Worm (Caenorhabditis elegans): ENCODE results near the gene ssq-4.

The ssq-4 gene

ce11 chrIV:4988531-4988930 lies 27.7 kb upstream of the ssq-4 start, which contains the start of gene E03H12.7:
Gene E03H12.7, minus strand, starts transcription at chrIV:4988631.
- TF ChIP-seq flt-1 (GFP tag; IDR thresholded peaks at IDR 0.05) (no peak), tbx-11 (GFP tag; IDR thresholded peaks at IDR 0.05) (no peak), sea-1 (GFP tag; conservative IDR thresholded peaks at IDR 0.05) (no peak), hmbx-1 (tag; optimal IDR thresholded peaks at IDR 0.05) (no peak), hnd-1 (tag; optimal IDR thresholded peaks at IDR 0.05) (no peak), ceh-13 (GFP tag; optimal IDR thresholded peaks at IDR 0.05) (no peak), ceh-36 (tag; optimal IDR thresholded peaks at IDR 0.05) (no peak), tbx-37 (GFP tag; conservative IDR thresholded peaks at IDR 0.05) (no peak), pes-1 (GFP tag; IDR thresholded peaks at IDR 0.05) (no peak), tra-4 (tag; optimal IDR thresholded peaks at IDR 0.05) (no peak), hmg-4 (GFP tag; optimal IDR thresholded peaks at IDR 0.05) (no peak), scrt-1 (GFP tag; IDR thresholded peaks at IDR 0.05) (no peak), F13C5.2 (tag; optimal IDR thresholded peaks at IDR 0.05) (no peak), ets-7 (tag; optimal IDR thresholded peaks at IDR 0.05) (no peak), aly-1 (tag; optimal IDR thresholded peaks at IDR 0.05) (no peak), B0310.2 (tag; optimal IDR thresholded peaks at IDR 0.05) (no peak), ama-1 (optimal IDR thresholded peaks at IDR 0.05) (no peak)

- TF ChIP-seq hmg-4 (GFP tag; optimal IDR thresholded peaks at IDR 0.05) (no peak), tbx-11 (GFP tag; IDR thresholded peaks at IDR 0.05) (no peak), flt-1 (GFP tag; IDR thresholded peaks at IDR 0.05) (no peak), hmbx-1 (tag; optimal IDR thresholded peaks at IDR 0.05) (no peak), pes-1 (GFP tag; IDR thresholded peaks at IDR 0.05) (no peak), scrt-1 (GFP tag; IDR thresholded peaks at IDR 0.05) (no peak), tra-4 (tag; optimal IDR thresholded peaks at IDR 0.05) (no peak), sea-1 (GFP tag; conservative IDR thresholded peaks at IDR 0.05) (no peak), ceh-13 (GFP tag; optimal IDR thresholded peaks at IDR 0.05) (no peak), B0310.2 (tag; optimal IDR thresholded peaks at IDR 0.05) (no peak), ceh-36 (tag; optimal IDR thresholded peaks at IDR 0.05) (no peak), aly-1 (tag; optimal IDR thresholded peaks at IDR 0.05) (no peak)
Measured at ce11 chrIV:4992089-4992488, 24.2 kb upstream of the ssq-4 start, which contains the start of gene str-162. Gene str-162, plus strand, starts transcription at chrIV:4992389.

DNA sequence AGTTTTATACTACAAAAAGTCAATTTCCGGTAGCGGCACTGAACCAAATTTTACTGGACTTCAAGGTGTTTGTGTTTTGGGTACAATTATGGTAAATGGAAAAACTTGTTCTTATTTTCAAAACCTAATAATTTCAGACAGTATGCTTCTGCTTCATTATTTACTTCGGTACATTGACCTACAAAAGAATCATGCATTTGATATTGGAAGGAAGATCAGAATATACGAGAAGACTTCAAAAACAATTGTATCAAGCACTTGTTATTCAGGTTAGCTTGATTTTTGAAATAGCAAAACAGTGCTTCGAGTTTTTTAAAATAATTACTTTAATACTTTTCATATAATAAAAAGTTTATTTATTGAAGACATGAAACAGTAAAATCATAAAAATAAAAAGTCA lies 23.2 kb upstream of the ssq-4 start:
- TF ChIP-seq B0310.2 (tag; optimal IDR thresholded peaks at IDR 0.05) (no peak), ceh-13 (GFP tag; optimal IDR thresholded peaks at IDR 0.05) (no peak)

- TF ChIP-seq scrt-1 (GFP tag; IDR thresholded peaks at IDR 0.05) (no peak), B0310.2 (tag; optimal IDR thresholded peaks at IDR 0.05) (no peak), tbx-37 (GFP tag; conservative IDR thresholded peaks at IDR 0.05) (no peak), pes-1 (GFP tag; IDR thresholded peaks at IDR 0.05) (no peak), sea-1 (GFP tag; conservative IDR thresholded peaks at IDR 0.05) (no peak), tra-4 (tag; optimal IDR thresholded peaks at IDR 0.05) (no peak), ceh-13 (GFP tag; optimal IDR thresholded peaks at IDR 0.05) (no peak), F13C5.2 (tag; optimal IDR thresholded peaks at IDR 0.05) (no peak), flt-1 (GFP tag; IDR thresholded peaks at IDR 0.05) (no peak), aly-1 (tag; optimal IDR thresholded peaks at IDR 0.05) (no peak), hmbx-1 (tag; optimal IDR thresholded peaks at IDR 0.05) (no peak), ets-7 (tag; optimal IDR thresholded peaks at IDR 0.05) (no peak), ama-1 (optimal IDR thresholded peaks at IDR 0.05) (no peak), hmg-4 (GFP tag; optimal IDR thresholded peaks at IDR 0.05) (no peak), tbx-11 (GFP tag; IDR thresholded peaks at IDR 0.05) (no peak), ceh-36 (tag; optimal IDR thresholded peaks at IDR 0.05) (no peak), hnd-1 (tag; optimal IDR thresholded peaks at IDR 0.05) (no peak)
Measured at ce11 chrIV:4995842-4996241, 20.4 kb upstream of the ssq-4 start, which contains the start of gene ssq-2. Gene ssq-2, plus strand, starts transcription at chrIV:4996142.

DNA sequence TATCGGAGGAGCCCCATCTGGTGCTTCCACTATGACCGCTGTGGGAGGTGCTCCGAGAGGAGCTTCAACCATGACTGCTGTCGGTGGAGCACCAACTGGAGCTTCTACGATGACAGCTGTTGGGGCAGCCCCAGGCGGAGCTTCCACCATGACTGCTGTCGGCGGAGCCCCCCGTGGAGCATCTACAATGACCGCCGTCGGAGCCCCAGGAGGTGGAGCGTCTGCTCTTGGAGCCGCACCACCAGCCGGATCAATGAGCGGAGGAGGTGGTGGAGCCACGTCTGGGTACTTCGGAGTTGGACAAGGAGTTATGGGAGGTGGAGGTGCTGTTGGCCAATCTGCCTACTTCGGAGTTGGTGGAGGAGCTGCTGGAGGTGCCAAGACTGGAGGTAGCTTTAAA lies 19.3 kb upstream of the ssq-4 start:
- TF ChIP-seq ama-1 (optimal IDR thresholded peaks at IDR 0.05) (no peak), hnd-1 (tag; optimal IDR thresholded peaks at IDR 0.05) (no peak)

DNA sequence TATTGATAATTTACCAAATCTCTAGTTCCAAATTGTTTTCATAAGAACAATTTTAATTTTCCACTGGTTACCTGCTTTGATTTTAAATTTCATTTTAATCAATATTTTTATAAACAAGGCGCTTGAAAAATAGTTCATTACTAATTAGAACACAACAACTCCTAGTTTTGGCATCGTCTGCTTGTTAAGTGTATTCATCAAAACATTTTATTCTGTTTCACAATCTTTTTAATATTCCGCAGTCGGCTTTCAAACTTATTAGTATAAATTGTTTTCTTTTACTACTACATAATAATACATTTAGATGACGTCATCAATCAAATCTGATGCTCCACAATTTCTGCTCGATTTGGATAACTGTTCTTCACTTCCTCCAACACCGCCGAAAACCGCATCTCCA lies 13.8 kb upstream of the ssq-4 start, which contains the start of gene pes-1:
pes-1 (plus strand) TSS at position 301 of the 400 bp plus-strand sequence.
- no peak for TF ChIP-seq ama-1 (optimal IDR thresholded peaks at IDR 0.05)
- no peak for TF ChIP-seq flt-1 (GFP tag; IDR thresholded peaks at IDR 0.05)
- TF ChIP-seq tbx-11 (GFP tag; IDR thresholded peaks at IDR 0.05) = no peak
- TF ChIP-seq tra-4 (tag; optimal IDR thresholded peaks at IDR 0.05) = no peak
- no peak for TF ChIP-seq B0310.2 (tag; optimal IDR thresholded peaks at IDR 0.05)
- TF ChIP-seq sea-1 (GFP tag; conservative IDR thresholded peaks at IDR 0.05) = no peak
- no peak for TF ChIP-seq tbx-37 (GFP tag; conservative IDR thresholded peaks at IDR 0.05)

DNA sequence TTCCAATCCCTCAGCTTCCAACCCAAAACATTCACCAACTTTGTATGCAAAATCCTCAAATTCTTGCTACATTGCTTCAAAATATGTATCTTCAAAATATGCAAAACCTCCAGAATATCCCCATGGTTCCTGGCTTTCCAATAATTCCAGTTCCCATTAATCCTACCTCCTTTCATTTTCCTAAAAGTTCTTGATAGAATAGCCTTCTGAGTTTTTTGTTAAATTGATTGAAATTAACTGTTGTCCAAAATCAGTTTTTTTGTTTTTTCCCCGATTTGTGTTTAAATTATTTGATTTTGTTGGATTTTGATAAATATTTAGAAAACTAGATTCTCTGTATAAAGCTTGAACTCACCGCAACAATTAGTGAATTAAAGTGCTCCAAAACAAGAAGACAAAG lies 11.1 kb upstream of the ssq-4 start:
- no peak for TF ChIP-seq ceh-36 (tag; optimal IDR thresholded peaks at IDR 0.05)

ce11 chrIV:5008378-5008777 lies 7.9 kb upstream of the ssq-4 start, which contains the start of gene srm-2:
Gene srm-2, plus strand, starts transcription at chrIV:5008678.
- no peak for TF ChIP-seq B0310.2 (tag; optimal IDR thresholded peaks at IDR 0.05)
- TF ChIP-seq tra-4 (tag; optimal IDR thresholded peaks at IDR 0.05) = no peak
- TF ChIP-seq hmg-4 (GFP tag; optimal IDR thresholded peaks at IDR 0.05) = no peak
- no peak for TF ChIP-seq hnd-1 (tag; optimal IDR thresholded peaks at IDR 0.05)
- no peak for TF ChIP-seq flt-1 (GFP tag; IDR thresholded peaks at IDR 0.05)
- TF ChIP-seq pes-1 (GFP tag; IDR thresholded peaks at IDR 0.05) = no peak
- no peak for TF ChIP-seq F13C5.2 (tag; optimal IDR thresholded peaks at IDR 0.05)
- no peak for TF ChIP-seq aly-1 (tag; optimal IDR thresholded peaks at IDR 0.05)
- TF ChIP-seq hmbx-1 (tag; optimal IDR thresholded peaks at IDR 0.05) = no peak
- no peak for TF ChIP-seq ceh-13 (GFP tag; optimal IDR thresholded peaks at IDR 0.05)
- no peak for TF ChIP-seq sea-1 (GFP tag; conservative IDR thresholded peaks at IDR 0.05)
- no peak for TF ChIP-seq tbx-11 (GFP tag; IDR thresholded peaks at IDR 0.05)
- no peak for TF ChIP-seq scrt-1 (GFP tag; IDR thresholded peaks at IDR 0.05)
- TF ChIP-seq ets-7 (tag; optimal IDR thresholded peaks at IDR 0.05) = no peak
- TF ChIP-seq tbx-37 (GFP tag; conservative IDR thresholded peaks at IDR 0.05) = no peak
- TF ChIP-seq ama-1 (optimal IDR thresholded peaks at IDR 0.05) = no peak
- TF ChIP-seq ceh-36 (tag; optimal IDR thresholded peaks at IDR 0.05) = no peak

All from whole organism, early embryonic.